Fruit fly (Drosophila melanogaster): ENCODE measurements around the gene CG18081.

dm6 chr3L:15815353-15816142, 19.6 kb downstream of the CG18081 start:
- TF ChIP-seq CG15710 (tag; optimal IDR thresholded peaks at IDR 0.05) (peak; percentile 91), CG12605 (GFP tag; IDR thresholded peaks at IDR 0.05) (peak; percentile 75), CG8159 (tag; optimal IDR thresholded peaks at IDR 0.05) (peak; percentile 95), CG32121 (GFP tag; IDR thresholded peaks at IDR 0.05) (peak; percentile 86), EcR (GFP tag; optimal IDR thresholded peaks at IDR 0.05) (peak; percentile 30), D1 (tag; optimal IDR thresholded peaks at IDR 0.05) (peak; percentile 95), Pif1A (GFP tag; optimal IDR thresholded peaks at IDR 0.05) (peak; percentile 85), CG17806 (tag; optimal IDR thresholded peaks at IDR 0.05) (peak; percentile 95), CG34367 (tag; optimal IDR thresholded peaks at IDR 0.05) (peak; percentile 91), CG10348 (GFP tag; IDR thresholded peaks at IDR 0.05) (no peak), CG13204 (GFP tag; optimal IDR thresholded peaks at IDR 0.05) (no peak)

All from whole organism, pupa.